Fruit fly (Drosophila melanogaster): ENCODE measurements around the gene Dis3l2.

DNA sequence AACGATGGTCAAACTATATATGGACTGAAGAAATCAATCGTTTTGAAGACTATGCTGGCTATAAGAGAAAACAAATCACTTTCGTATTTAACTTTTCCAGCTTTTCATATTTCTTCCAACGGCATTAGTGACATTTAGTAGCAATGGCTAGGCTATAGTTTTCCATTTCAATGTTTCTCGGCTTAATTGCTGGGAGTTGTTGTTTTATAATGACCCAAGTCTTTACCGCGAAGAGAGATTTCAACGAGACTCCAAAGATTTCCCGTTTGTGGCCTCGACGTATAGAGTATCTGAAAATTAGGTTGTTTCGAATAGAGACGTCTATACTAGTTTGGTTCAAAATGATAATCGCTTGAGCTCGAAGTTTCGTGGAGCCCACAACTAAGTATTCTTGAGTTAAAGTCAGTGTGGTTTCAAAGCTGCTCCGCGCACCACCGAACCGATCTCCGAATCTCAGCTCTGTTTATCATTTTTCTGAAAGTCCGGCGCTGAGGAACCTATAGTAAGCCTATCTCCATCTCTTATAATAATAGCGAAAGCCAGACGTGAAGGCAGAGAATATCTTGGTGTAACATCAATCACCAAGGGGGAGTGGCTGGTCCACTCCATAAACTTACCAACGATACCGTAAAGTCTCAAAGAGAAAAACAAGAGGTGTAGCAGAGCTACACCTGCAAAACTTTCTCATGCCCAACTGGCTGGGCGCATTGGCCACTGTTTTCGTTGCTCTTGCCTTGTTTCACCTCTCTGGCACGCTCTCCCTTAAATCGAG lies 32.8 kb upstream of the Dis3l2 start, which contains the start of gene CG13875:
- no peak for TF ChIP-seq CG8478 (optimal IDR thresholded peaks at IDR 0.05)
- TF ChIP-seq CTCF (optimal IDR thresholded peaks at IDR 0.05), result no peak

All from S2 (cell line).